Fruit fly (Drosophila melanogaster): ENCODE data around the gene COX7A.

Gene COX7A

dm6 chr3R:8356626-8357290 lies 15.9 kb upstream of the COX7A start, which contains the start of gene stck:
Gene stck (plus strand): TSS chr3R:8356978.
- TF ChIP-seq Spps (tag; optimal IDR thresholded peaks at IDR 0.05) (no peak), inv (GFP tag; IDR thresholded peaks at IDR 0.05; ENCODE audit: partially characterized antibody) (peak; percentile 50; the same call in 1 of the 2 replicates), CG17328 (GFP tag; IDR thresholded peaks at IDR 0.05) (no peak; the same call in 1 of the 2 replicates), TFAM (GFP tag; optimal IDR thresholded peaks at IDR 0.05) (no peak), dmrt99B (tag; optimal IDR thresholded peaks at IDR 0.05) (no peak), psq (GFP tag; optimal IDR thresholded peaks at IDR 0.05) (no peak), br (optimal IDR thresholded peaks at IDR 0.05) (no peak), Side (GFP tag; optimal IDR thresholded peaks at IDR 0.05) (no peak), NK7.1 (GFP tag; optimal IDR thresholded peaks at IDR 0.05) (no peak), Gsc (GFP tag; IDR thresholded peaks at IDR 0.05) (no peak), cad (GFP tag; optimal IDR thresholded peaks at IDR 0.05) (no peak), stc (GFP tag; IDR thresholded peaks at IDR 0.05) (no peak), p53 (GFP tag; optimal IDR thresholded peaks at IDR 0.05) (no peak), CG10321 (GFP tag; IDR thresholded peaks at IDR 0.05) (no peak), CG14667 (GFP tag; IDR thresholded peaks at IDR 0.05) (no peak), CG10462 (GFP tag; optimal IDR thresholded peaks at IDR 0.05) (no peak), CG14441 (GFP tag; IDR thresholded peaks at IDR 0.05) (no peak), sc (optimal IDR thresholded peaks at IDR 0.05) (no peak), sc (GFP tag; optimal IDR thresholded peaks at IDR 0.05) (no peak), Scr (GFP tag; IDR thresholded peaks at IDR 0.05; ENCODE audit: partially characterized antibody) (peak; percentile 61), CG8359 (GFP tag; optimal IDR thresholded peaks at IDR 0.05; ENCODE audit: borderline replicate concordance) (no peak), CG9609 (GFP tag; optimal IDR thresholded peaks at IDR 0.05) (no peak), CG7271 (tag; optimal IDR thresholded peaks at IDR 0.05) (no peak), CG31441 (GFP tag; IDR thresholded peaks at IDR 0.05) (0 out of 2 replicates have a peak, but pooled peaks have one; percentile 15), CG8478 (optimal IDR thresholded peaks at IDR 0.05) (no peak), esg (GFP tag; conservative IDR thresholded peaks at IDR 0.05) (no peak), ewg (GFP tag; optimal IDR thresholded peaks at IDR 0.05) (peak; percentile 34), CG33213 (GFP tag; optimal IDR thresholded peaks at IDR 0.05) (no peak), gcm (GFP tag; optimal IDR thresholded peaks at IDR 0.05) (no peak), CG15011 (GFP tag; optimal IDR thresholded peaks at IDR 0.05) (no peak), CG1602 (GFP tag; optimal IDR thresholded peaks at IDR 0.05) (no peak), CG17912 (GFP tag; optimal IDR thresholded peaks at IDR 0.05) (peak; percentile 18), CG16813 (GFP tag; IDR thresholded peaks at IDR 0.05; ENCODE audit: partially characterized antibody) (peak; percentile 58), CG6765 (GFP tag; optimal IDR thresholded peaks at IDR 0.05) (no peak), CG5245 (GFP tag; optimal IDR thresholded peaks at IDR 0.05) (no peak), oc (tag; optimal IDR thresholded peaks at IDR 0.05) (no peak), CG13894 (tag; optimal IDR thresholded peaks at IDR 0.05) (no peak), slp2 (GFP tag; optimal IDR thresholded peaks at IDR 0.05) (no peak), Ets97D (GFP tag; optimal IDR thresholded peaks at IDR 0.05) (peak; percentile 70), CG8924 (tag; optimal IDR thresholded peaks at IDR 0.05) (no peak), pfk (GFP tag; optimal IDR thresholded peaks at IDR 0.05) (no peak), NFAT (GFP tag; IDR thresholded peaks at IDR 0.05) (no peak), Optix (GFP tag; IDR thresholded peaks at IDR 0.05) (no peak), CG10543 (GFP tag; optimal IDR thresholded peaks at IDR 0.05) (peak; percentile 39), mld (GFP tag; IDR thresholded peaks at IDR 0.05; ENCODE audit: partially characterized antibody) (no peak), Hand (GFP tag; optimal IDR thresholded peaks at IDR 0.05) (no peak), kni (GFP tag; optimal IDR thresholded peaks at IDR 0.05) (no peak), bowl (GFP tag; IDR thresholded peaks at IDR 0.05) (no peak), fd3F (GFP tag; optimal IDR thresholded peaks at IDR 0.05) (no peak), maf-S (GFP tag; optimal IDR thresholded peaks at IDR 0.05) (no peak), shn (GFP tag; optimal IDR thresholded peaks at IDR 0.05) (no peak), CG3847 (GFP tag; IDR thresholded peaks at IDR 0.05) (no peak)
